Worm (Caenorhabditis elegans) whole organism, young adult: ENCODE results near the gene tub-1.

ENCODE experiments used
- B0019.2 ChIP-seq: fragments of 200-800 bp; sonication (Bioruptor generic); conservative IDR thresholded peaks from 2 replicates; pipeline ENCODE4 v1.3.6; 2022; ENCODE audit warnings: missing genetic modification reagents, missing genetic modification characterization, missing compliant biosample characterization
- B0261.1 ChIP-seq: sonication (generic microtip); optimal IDR thresholded peaks from 2 replicates; lab custom pipeline; 2016; ENCODE audit warnings: mild to moderate bottlenecking, missing genetic modification characterization, moderate library complexity, missing compliant biosample characterization
- C06A6.2 ChIP-seq: fragments of 200-800 bp; sonication (Bioruptor generic); conservative IDR thresholded peaks from 2 replicates; pipeline ENCODE4 v1.3.6; 2022; ENCODE audit warnings: missing genetic modification characterization, missing compliant biosample characterization
- C17E4.6 ChIP-seq: fragments of 200-800 bp; sonication (Bioruptor generic); IDR thresholded peaks from 2 replicates; pipeline ENCODE4 v1.3.6; 2022; ENCODE audit warnings: missing genetic modification reagents, missing genetic modification characterization, missing compliant biosample characterization
- F55B11.4 ChIP-seq: sonication (generic microtip); optimal IDR thresholded peaks from 2 replicates; lab custom pipeline; 2016; ENCODE audit warnings: missing compliant biosample characterization, missing genetic modification characterization, borderline replicate concordance; ENCODE audit not compliant: insufficient read depth
- F57A8.1 ChIP-seq: fragments of 200-800 bp; sonication (Bioruptor generic); optimal IDR thresholded peaks from 2 replicates; lab custom pipeline; 2018; ENCODE audit warnings: mild to moderate bottlenecking, missing genetic modification characterization, moderate library complexity, missing compliant biosample characterization
- F57C9.4 ChIP-seq: sonication (generic microtip); optimal IDR thresholded peaks from 2 replicates; lab custom pipeline; 2017; ENCODE audit warnings: mild to moderate bottlenecking, missing genetic modification characterization, missing compliant biosample characterization
- K12H6.12 ChIP-seq: fragments of 200-800 bp; sonication (Bioruptor generic); optimal IDR thresholded peaks from 2 replicates; lab custom pipeline; 2018; ENCODE audit warnings: mild to moderate bottlenecking, missing genetic modification characterization, missing compliant biosample characterization
- Y53F4B.3 ChIP-seq: fragments of 200-800 bp; sonication (Bioruptor generic); IDR thresholded peaks from 2 replicates; pipeline ENCODE4 v1.3.6; 2022; ENCODE audit warnings: missing genetic modification reagents, missing genetic modification characterization, missing compliant biosample characterization
- Y53G8AR.9 ChIP-seq: fragments of 200-800 bp; sonication (Bioruptor generic); conservative IDR thresholded peaks from 2 replicates; pipeline ENCODE4 v1.3.6; 2022; ENCODE audit warnings: missing genetic modification reagents, missing genetic modification characterization, missing compliant biosample characterization
- Y67H2A.10 ChIP-seq: fragments of 200-800 bp; sonication (Bioruptor generic); conservative IDR thresholded peaks from 2 replicates; pipeline ENCODE4 v1.3.6; 2022; ENCODE audit warnings: missing genetic modification reagents, missing genetic modification characterization, missing compliant biosample characterization
- atf-7 ChIP-seq: sonication (generic microtip); optimal IDR thresholded peaks from 2 replicates; lab custom pipeline; 2017; ENCODE audit warnings: mild to moderate bottlenecking, missing genetic modification characterization, missing compliant biosample characterization
- athp-1 ChIP-seq: sonication (generic microtip); optimal IDR thresholded peaks from 2 replicates; lab custom pipeline; 2017; ENCODE audit warnings: mild to moderate bottlenecking, missing genetic modification characterization, missing compliant biosample characterization
- attf-6 ChIP-seq: fragments of 200-800 bp; sonication (Bioruptor generic); IDR thresholded peaks from 2 replicates; pipeline ENCODE4 v1.3.6; 2022; ENCODE audit warnings: missing genetic modification reagents, missing genetic modification characterization, missing compliant biosample characterization
- bed-1 ChIP-seq: fragments of 200-800 bp; sonication (Bioruptor generic); IDR thresholded peaks from 2 replicates; pipeline ENCODE4 v1.3.6; 2022; ENCODE audit warnings: missing genetic modification reagents, missing genetic modification characterization, missing compliant biosample characterization
- bed-2 ChIP-seq: fragments of 200-800 bp; sonication (Bioruptor generic); IDR thresholded peaks from 2 replicates; pipeline ENCODE4 v1.3.6; 2022; ENCODE audit warnings: missing genetic modification reagents, missing genetic modification characterization, missing compliant biosample characterization
- cebp-2 ChIP-seq: fragments of 200-800 bp; sonication (Bioruptor generic); IDR thresholded peaks from 2 replicates; pipeline ENCODE4 v1.3.6; 2022; ENCODE audit warnings: missing genetic modification characterization, missing compliant biosample characterization
- ceh-91 ChIP-seq: fragments of 200-800 bp; sonication (Bioruptor generic); IDR thresholded peaks from 2 replicates; pipeline ENCODE4 v1.3.6; 2022; ENCODE audit warnings: missing genetic modification reagents, missing genetic modification characterization, missing compliant biosample characterization
- efl-1 ChIP-seq: fragments of 150-350 bp; optimal IDR thresholded peaks from 2 replicates; lab custom pipeline; 2014; ENCODE audit warnings: missing biosample characterization, missing genetic modification reagents, missing genetic modification characterization
- egl-18 ChIP-seq: fragments of 200-800 bp; sonication (Bioruptor generic); IDR thresholded peaks from 2 replicates; pipeline ENCODE4 v1.3.6; 2022; ENCODE audit warnings: missing genetic modification reagents, missing genetic modification characterization, missing compliant biosample characterization
- ekl-4 ChIP-seq: fragments of 200-800 bp; sonication (Bioruptor generic); IDR thresholded peaks from 2 replicates; pipeline ENCODE4 v1.3.6; 2022; ENCODE audit warnings: missing genetic modification reagents, missing genetic modification characterization, missing compliant biosample characterization
- gei-17 ChIP-seq: fragments of 200-800 bp; sonication (Bioruptor generic); optimal IDR thresholded peaks from 2 replicates; lab custom pipeline; 2018; ENCODE audit warnings: mild to moderate bottlenecking, missing genetic modification characterization, missing compliant biosample characterization
- him-1 ChIP-seq: sonication (generic microtip); optimal IDR thresholded peaks from 2 replicates; lab custom pipeline; 2016; ENCODE audit warnings: missing genotype, missing genetic modification reagents, missing genetic modification characterization, missing compliant biosample characterization
- hlh-12 ChIP-seq: sonication (generic microtip); optimal IDR thresholded peaks from 2 replicates; lab custom pipeline; 2016; ENCODE audit warnings: missing genetic modification characterization, missing compliant biosample characterization
- let-526 ChIP-seq: fragments of 200-800 bp; sonication (Bioruptor generic); IDR thresholded peaks from 2 replicates; pipeline ENCODE4 v1.3.6; 2022; ENCODE audit warnings: missing genetic modification reagents, missing genetic modification characterization, missing compliant biosample characterization
- let-607 ChIP-seq, 2 experiments: fragments of 200-800 bp in 1 of 2; sonication (Bioruptor generic) in 1 of 2; sonication (generic microtip) in 1 of 2; optimal IDR thresholded peaks; 2 replicates each; lab custom pipeline; 2016 to 2018; ENCODE audit warnings: mild to moderate bottlenecking in 2 of 2, missing compliant biosample characterization in 2 of 2, missing genetic modification characterization in 2 of 2, moderate library complexity in 2 of 2, missing genotype in 1 of 2
- lin-26 ChIP-seq: fragments of 200-800 bp; sonication (Bioruptor generic); IDR thresholded peaks from 2 replicates; pipeline ENCODE4 v1.3.6; 2022; ENCODE audit warnings: missing genetic modification reagents, missing genetic modification characterization, missing compliant biosample characterization
- madf-10 ChIP-seq: sonication (generic microtip); optimal IDR thresholded peaks from 2 replicates; lab custom pipeline; 2016; ENCODE audit warnings: mild to moderate bottlenecking, missing genetic modification characterization, missing compliant biosample characterization
- madf-6 ChIP-seq: fragments of 200-800 bp; sonication (Bioruptor generic); IDR thresholded peaks from 2 replicates; pipeline ENCODE4 v1.3.6; 2022; ENCODE audit warnings: missing genetic modification reagents, missing genetic modification characterization, missing compliant biosample characterization
- nfya-2 ChIP-seq: fragments of 200-800 bp; sonication (Bioruptor generic); IDR thresholded peaks from 2 replicates; pipeline ENCODE4 v1.3.6; 2022; ENCODE audit warnings: missing genetic modification reagents, missing genetic modification characterization, missing compliant biosample characterization
- nhr-120 ChIP-seq: fragments of 200-800 bp; sonication (Bioruptor generic); IDR thresholded peaks from 2 replicates; pipeline ENCODE4 v1.3.6; 2022; ENCODE audit warnings: missing genetic modification characterization, missing compliant biosample characterization
- nhr-179 ChIP-seq: sonication (generic microtip); optimal IDR thresholded peaks from 2 replicates; lab custom pipeline; 2016; ENCODE audit warnings: mild to moderate bottlenecking, missing genetic modification characterization, missing compliant biosample characterization
- nhr-27 ChIP-seq: fragments of 200-800 bp; sonication (Bioruptor generic); optimal IDR thresholded peaks from 2 replicates; lab custom pipeline; 2018; ENCODE audit warnings: mild to moderate bottlenecking, missing genetic modification characterization, moderate library complexity, missing compliant biosample characterization
- nhr-90 ChIP-seq: sonication (generic microtip); optimal IDR thresholded peaks from 2 replicates; lab custom pipeline; 2016; ENCODE audit warnings: missing genotype, mild to moderate bottlenecking, missing genetic modification characterization, missing compliant biosample characterization
- repo-1 ChIP-seq: sonication (generic microtip); optimal IDR thresholded peaks from 2 replicates; lab custom pipeline; 2017; ENCODE audit warnings: mild to moderate bottlenecking, missing genetic modification characterization, missing compliant biosample characterization
- sea-2 ChIP-seq: fragments of 200-800 bp; sonication (Bioruptor generic); IDR thresholded peaks from 2 replicates; pipeline ENCODE4 v1.3.6; 2022; ENCODE audit warnings: missing genetic modification characterization, missing compliant biosample characterization
- snpc-1.1 ChIP-seq: sonication (generic microtip); optimal IDR thresholded peaks from 2 replicates; lab custom pipeline; 2017; ENCODE audit warnings: missing genetic modification characterization, mild to moderate bottlenecking, missing compliant biosample characterization, antibody characterized with exemption, moderate library complexity, missing genotype, missing genetic modification reagents; ENCODE audit not compliant: insufficient read depth
- somi-1 ChIP-seq: fragments of 200-800 bp; sonication (Bioruptor generic); optimal IDR thresholded peaks from 2 replicates; lab custom pipeline; 2018; ENCODE audit warnings: mild to moderate bottlenecking, missing genetic modification characterization, missing compliant biosample characterization
- zfh-2 ChIP-seq: fragments of 200-800 bp; sonication (Bioruptor generic); conservative IDR thresholded peaks from 2 replicates; pipeline ENCODE4 v1.3.6; 2022; ENCODE audit warnings: missing genetic modification reagents, missing genetic modification characterization, missing compliant biosample characterization
- zim-3 ChIP-seq: sonication (generic microtip); optimal IDR thresholded peaks from 2 replicates; lab custom pipeline; 2017; ENCODE audit warnings: mild to moderate bottlenecking, missing genetic modification characterization, moderate library complexity, missing compliant biosample characterization
- ztf-28 ChIP-seq: fragments of 200-800 bp; sonication (Bioruptor generic); IDR thresholded peaks from 2 replicates; pipeline ENCODE4 v1.3.6; 2022; ENCODE audit warnings: missing genetic modification reagents, missing genetic modification characterization, missing compliant biosample characterization
- ztf-6 ChIP-seq: fragments of 200-800 bp; sonication (Bioruptor generic); IDR thresholded peaks from 2 replicates; pipeline ENCODE4 v1.3.6; 2022; ENCODE audit warnings: missing genetic modification reagents, missing genetic modification characterization, missing compliant biosample characterization

tub-1 gene

ce11 chrII:8106921-8107695, 49.6 kb downstream of the tub-1 start, which contains the start of the genes chst-1 and C41C4.9 (continued):
- TF ChIP-seq gei-17, result no peak
- no peak for TF ChIP-seq madf-6 (GFP tag; lab: Robert Waterston, UW)
- no peak for TF ChIP-seq nhr-27
- no peak; the same call in 1 of the 2 replicates for TF ChIP-seq let-526 (GFP tag; lab: Robert Waterston, UW)
- TF ChIP-seq Y67H2A.10, result no peak
- TF ChIP-seq attf-6 (GFP tag; lab: Robert Waterston, UW), result peak; percentile 51; the same call in 1 of the 2 replicates
- no peak for TF ChIP-seq nfya-2 (GFP tag; lab: Robert Waterston, UW)
- 0 out of 2 replicates have a peak, but pooled peaks have one; percentile 32 for TF ChIP-seq Y53G8AR.9 (GFP tag; lab: Robert Waterston, UW)
- no peak for TF ChIP-seq sea-2 (GFP tag; lab: Robert Waterston, UW)
- TF ChIP-seq nhr-120 (GFP tag; lab: Robert Waterston, UW), result no peak
- peak; percentile 49 for TF ChIP-seq F57C9.4 (tag; lab: Kevin White, UChicago)
- TF ChIP-seq somi-1 (GFP tag; lab: Kevin White, UChicago), result peak; percentile 70
- 0 out of 2 replicates have a peak, but pooled peaks have one; percentile 50 for TF ChIP-seq bed-1 (GFP tag; lab: Robert Waterston, UW)
- TF ChIP-seq bed-2 (GFP tag; lab: Robert Waterston, UW), result no peak
- TF ChIP-seq B0261.1 (tag; lab: Kevin White, UChicago), result peak; percentile 86
- TF ChIP-seq ztf-28 (GFP tag; lab: Robert Waterston, UW), result no peak
- peak; percentile 67 for TF ChIP-seq nhr-179 (tag; lab: Kevin White, UChicago)
- TF ChIP-seq hlh-12 (tag; lab: Kevin White, UChicago), result peak; percentile 68
- TF ChIP-seq B0019.2 (GFP tag; lab: Robert Waterston, UW), result no peak
- peak; percentile 35 for TF ChIP-seq F55B11.4 (tag; lab: Kevin White, UChicago)
- peak; percentile 57 for TF ChIP-seq K12H6.12 (tag; lab: Kevin White, UChicago)
- TF ChIP-seq egl-18 (GFP tag; lab: Robert Waterston, UW), result no peak
- TF ChIP-seq repo-1 (tag; lab: Kevin White, UChicago), result peak; percentile 78
- peak; percentile 53; the same call in 1 of the 2 replicates for TF ChIP-seq C06A6.2 (GFP tag; lab: Robert Waterston, UW)
- peak; percentile 30 for TF ChIP-seq snpc-1.1
- no peak; the same call in 1 of the 2 replicates for TF ChIP-seq C17E4.6
- peak; percentile 98; the same call in 1 of the 2 replicates for TF ChIP-seq lin-26 (GFP tag; lab: Robert Waterston, UW)
- peak; percentile 88; the same call in 1 of the 2 replicates for TF ChIP-seq cebp-2 (GFP tag; lab: Robert Waterston, UW)
- TF ChIP-seq Y53F4B.3 (GFP tag; lab: Robert Waterston, UW), result no peak
- TF ChIP-seq madf-10, result peak; percentile 75
- peak; percentile 52 to 68 for TF ChIP-seq let-607 (tag; optimal IDR thresholded peaks at IDR 0.05; lab: Kevin White, UChicago)
- TF ChIP-seq him-1, result peak; percentile 92
- peak; percentile 93 for TF ChIP-seq F57A8.1
- peak; percentile 91 for TF ChIP-seq ekl-4 (GFP tag; lab: Robert Waterston, UW)
- TF ChIP-seq zfh-2 (GFP tag; lab: Robert Waterston, UW), result no peak
- peak; percentile 43 for TF ChIP-seq efl-1
- TF ChIP-seq ztf-6 (GFP tag; lab: Robert Waterston, UW), result peak; percentile 29; the same call in 1 of the 2 replicates
- TF ChIP-seq athp-1 (tag; lab: Kevin White, UChicago), result no peak
- peak; percentile 96 for TF ChIP-seq nhr-90 (tag; lab: Kevin White, UChicago)
- peak; percentile 95 for TF ChIP-seq zim-3 (tag; lab: Kevin White, UChicago)
- TF ChIP-seq atf-7 (tag; lab: Kevin White, UChicago), result peak; percentile 91
- no peak for TF ChIP-seq ceh-91 (GFP tag; lab: Robert Waterston, UW)
